Worm (Caenorhabditis elegans): ENCODE measurements around the gene sqst-3.

- TF ChIP-seq pes-1 (GFP tag; IDR thresholded peaks at IDR 0.05) (no peak), ceh-36 (tag; optimal IDR thresholded peaks at IDR 0.05) (no peak), tbx-37 (GFP tag; conservative IDR thresholded peaks at IDR 0.05) (no peak), ama-1 (optimal IDR thresholded peaks at IDR 0.05) (no peak), scrt-1 (GFP tag; IDR thresholded peaks at IDR 0.05) (no peak), ets-7 (tag; optimal IDR thresholded peaks at IDR 0.05) (no peak), flt-1 (GFP tag; IDR thresholded peaks at IDR 0.05) (no peak), hnd-1 (tag; optimal IDR thresholded peaks at IDR 0.05) (no peak), F13C5.2 (tag; optimal IDR thresholded peaks at IDR 0.05) (no peak), hmbx-1 (tag; optimal IDR thresholded peaks at IDR 0.05) (no peak)
These were observed 27.3 kb upstream of the sqst-3 start, which contains the start of gene Y39B6A.1 for ce11 chrV:19203299-19203698.
